Worm (Caenorhabditis elegans) whole organism, L2 larva: ENCODE results near the gene grl-15.

Experiments
- F13H6.1 ChIP-seq: sonication (generic microtip); optimal IDR thresholded peaks from 2 replicates; lab custom pipeline; 2016; ENCODE audit warnings: missing genetic modification characterization, missing compliant biosample characterization
- Y55F3AM.14 ChIP-seq: fragments of 200-800 bp; sonication (Bioruptor generic); optimal IDR thresholded peaks from 2 replicates; lab custom pipeline; 2018; ENCODE audit warnings: mild to moderate bottlenecking, missing genetic modification characterization, missing compliant biosample characterization
- ZK546.5 ChIP-seq: sonication (generic microtip); optimal IDR thresholded peaks from 2 replicates; lab custom pipeline; 2017; ENCODE audit warnings: missing biosample characterization, missing genetic modification characterization
- alr-1 ChIP-seq: fragments of 150-350 bp; optimal IDR thresholded peaks from 2 replicates; lab custom pipeline; 2014; ENCODE audit warnings: missing biosample characterization, missing genetic modification characterization
- aly-2 ChIP-seq: fragments of 150-350 bp; optimal IDR thresholded peaks from 2 replicates; lab custom pipeline; 2014; ENCODE audit warnings: missing biosample characterization, missing genetic modification characterization
- ama-1 ChIP-seq: fragments of 150-350 bp; optimal IDR thresholded peaks from 2 replicates; lab custom pipeline; 2018; ENCODE audit warnings: inconsistent platforms
- blmp-1 ChIP-seq: sonication (generic microtip); optimal IDR thresholded peaks from 2 replicates; lab custom pipeline; 2017; ENCODE audit warnings: missing genetic modification characterization, mild to moderate bottlenecking, missing compliant biosample characterization, antibody characterized with exemption, moderate library complexity; ENCODE audit not compliant: insufficient read depth
- ceh-16 ChIP-seq: fragments of 150-350 bp; optimal IDR thresholded peaks from 2 replicates; lab custom pipeline; 2014; ENCODE audit warnings: missing biosample characterization, missing genetic modification characterization
- ceh-82 ChIP-seq: fragments of 150-350 bp; optimal IDR thresholded peaks from 2 replicates; lab custom pipeline; 2014; ENCODE audit warnings: missing biosample characterization, missing genetic modification characterization
- dmd-4 ChIP-seq: sonication (generic microtip); optimal IDR thresholded peaks from 2 replicates; lab custom pipeline; 2017; ENCODE audit warnings: missing biosample characterization, missing genetic modification characterization
- egl-27 ChIP-seq: sonication (generic microtip); optimal IDR thresholded peaks from 3 replicates; lab custom pipeline; 2017; ENCODE audit warnings: missing biosample characterization, missing genetic modification reagents, missing genetic modification characterization
- elt-3 ChIP-seq: sonication (generic microtip); optimal IDR thresholded peaks from 2 replicates; lab custom pipeline; 2017; ENCODE audit warnings: missing biosample characterization, missing genetic modification characterization
- gmeb-1 ChIP-seq: fragments of 150-350 bp; optimal IDR thresholded peaks from 2 replicates; lab custom pipeline; 2014; ENCODE audit warnings: missing biosample characterization, missing genetic modification characterization
- lin-11 ChIP-seq: fragments of 150-350 bp; sonication (generic microtip); optimal IDR thresholded peaks from 2 replicates; lab custom pipeline; 2014; ENCODE audit warnings: missing biosample characterization, missing genetic modification characterization, inconsistent platforms, mixed read lengths
- lin-39 ChIP-seq: fragments of 150-350 bp; optimal IDR thresholded peaks from 2 replicates; lab custom pipeline; 2014; ENCODE audit warnings: missing biosample characterization, missing genetic modification reagents, missing genetic modification characterization
- lsy-2 ChIP-seq, 2 experiments: fragments of 150-350 bp in 1 of 2; sonication (generic microtip) in 1 of 2; optimal IDR thresholded peaks; 2 replicates each; lab custom pipeline; 2014 to 2017; ENCODE audit warnings: missing biosample characterization in 2 of 2, missing genetic modification characterization in 2 of 2
- mbf-1 ChIP-seq: sonication (generic microtip); optimal IDR thresholded peaks from 2 replicates; lab custom pipeline; 2017; ENCODE audit warnings: missing biosample characterization, missing genetic modification characterization
- nhr-10 ChIP-seq: sonication (generic microtip); optimal IDR thresholded peaks from 2 replicates; lab custom pipeline; 2017; ENCODE audit warnings: missing biosample characterization, missing genetic modification characterization
- nhr-11 ChIP-seq: fragments of 150-350 bp; optimal IDR thresholded peaks from 2 replicates; lab custom pipeline; 2014; ENCODE audit warnings: missing biosample characterization, missing genetic modification characterization
- nhr-129 ChIP-seq: fragments of 150-350 bp; optimal IDR thresholded peaks from 2 replicates; lab custom pipeline; 2014; ENCODE audit warnings: missing biosample characterization, missing genetic modification characterization
- nhr-21 ChIP-seq: fragments of 150-350 bp; optimal IDR thresholded peaks from 2 replicates; lab custom pipeline; 2014; ENCODE audit warnings: missing biosample characterization, missing genetic modification characterization
- nhr-23 ChIP-seq: fragments of 150-350 bp; optimal IDR thresholded peaks from 2 replicates; lab custom pipeline; 2014; ENCODE audit warnings: missing biosample characterization, missing genetic modification reagents, missing genetic modification characterization
- nhr-237 ChIP-seq: fragments of 150-350 bp; optimal IDR thresholded peaks from 2 replicates; lab custom pipeline; 2014; ENCODE audit warnings: missing biosample characterization, missing genetic modification characterization
- nhr-6 ChIP-seq: fragments of 150-350 bp; optimal IDR thresholded peaks from 2 replicates; lab custom pipeline; 2014; ENCODE audit warnings: missing biosample characterization, missing genetic modification characterization
- peb-1 ChIP-seq: fragments of 150-350 bp; optimal IDR thresholded peaks from 2 replicates; lab custom pipeline; 2014; ENCODE audit warnings: missing biosample characterization, missing genetic modification characterization
- sem-4 ChIP-seq: fragments of 150-350 bp; optimal IDR thresholded peaks from 2 replicates; lab custom pipeline; 2014; ENCODE audit warnings: missing biosample characterization, missing genetic modification reagents, missing genetic modification characterization
- skn-1 ChIP-seq: sonication (generic microtip); optimal IDR thresholded peaks from 2 replicates; lab custom pipeline; 2017; ENCODE audit warnings: missing biosample characterization, missing genetic modification characterization
- sma-3 ChIP-seq: sonication (generic microtip); optimal IDR thresholded peaks from 2 replicates; lab custom pipeline; 2016; ENCODE audit warnings: missing genetic modification reagents, missing genetic modification characterization, missing compliant biosample characterization
- sma-9 ChIP-seq, 2 experiments: fragments of 150-350 bp in 1 of 2; sonication (generic microtip) in 1 of 2; optimal IDR thresholded peaks; 2 replicates each; lab custom pipeline; 2014 to 2016; ENCODE audit warnings: missing genetic modification characterization in 2 of 2, mild to moderate bottlenecking in 1 of 2, missing biosample characterization in 1 of 2, missing compliant biosample characterization in 1 of 2, missing genetic modification reagents in 1 of 2, moderate library complexity in 1 of 2
- snpc-4 ChIP-seq: fragments of 150-350 bp; optimal IDR thresholded peaks from 2 replicates; lab custom pipeline; 2014; ENCODE audit warnings: missing biosample characterization, missing genetic modification characterization
- unc-55 ChIP-seq: fragments of 150-350 bp; sonication (generic microtip); optimal IDR thresholded peaks from 3 replicates; lab custom pipeline; 2014; ENCODE audit warnings: missing biosample characterization, missing genetic modification reagents, missing genetic modification characterization
- zag-1 ChIP-seq: fragments of 150-350 bp; optimal IDR thresholded peaks from 2 replicates; lab custom pipeline; 2014; ENCODE audit warnings: missing biosample characterization, missing genetic modification characterization
- ztf-11 ChIP-seq: sonication (generic microtip); optimal IDR thresholded peaks from 2 replicates; lab custom pipeline; 2017; ENCODE audit warnings: missing biosample characterization, missing genetic modification characterization
- ztf-4 ChIP-seq: fragments of 150-350 bp; optimal IDR thresholded peaks from 2 replicates; lab custom pipeline; 2014; ENCODE audit warnings: missing biosample characterization, missing genetic modification characterization

grl-15 gene

ce11 chrIII:12198135-12198534, 37.7 kb downstream of the grl-15 start:
- TF ChIP-seq ceh-16 (tag; lab: Kevin White, UChicago) (no peak), sma-3 (GFP tag; lab: Kevin White, UChicago) (no peak)

ce11 chrIII:12195991-12196390, 39.8 kb downstream of the grl-15 start:
- no peak for TF ChIP-seq zag-1 (tag; lab: Kevin White, UChicago)
- no peak for TF ChIP-seq nhr-11 (tag; lab: Kevin White, UChicago)
- no peak for TF ChIP-seq sem-4 (tag; lab: Kevin White, UChicago)
- no peak for TF ChIP-seq mbf-1 (tag; lab: Kevin White, UChicago)
- TF ChIP-seq snpc-4 (tag; lab: Kevin White, UChicago): no peak
- no peak for TF ChIP-seq blmp-1
- TF ChIP-seq egl-27: no peak
- TF ChIP-seq F13H6.1 (tag; lab: Kevin White, UChicago): no peak
- no peak for TF ChIP-seq ama-1 (lab: Kevin White, UChicago)
- TF ChIP-seq lin-39: no peak
- no peak for TF ChIP-seq lin-11 (tag; lab: Kevin White, UChicago)
- no peak for TF ChIP-seq unc-55 (GFP tag; lab: Kevin White, UChicago)
- TF ChIP-seq nhr-237 (tag; lab: Kevin White, UChicago): no peak
- TF ChIP-seq dmd-4 (tag; lab: Kevin White, UChicago): no peak
- TF ChIP-seq nhr-129 (tag; lab: Kevin White, UChicago): no peak
- TF ChIP-seq ztf-11 (tag; lab: Kevin White, UChicago): no peak
- TF ChIP-seq peb-1 (tag; lab: Kevin White, UChicago): no peak

ce11 chrIII:12194190-12194589, 41.6 kb downstream of the grl-15 start, which contains the start of gene Y75B8A.44:
Gene Y75B8A.44, plus strand, starts transcription at chrIII:12194490.
- TF ChIP-seq nhr-6 (tag; lab: Kevin White, UChicago) (no peak), ztf-4 (tag; lab: Kevin White, UChicago) (no peak), ama-1 (lab: Kevin White, UChicago) (no peak), nhr-21 (no peak), Y55F3AM.14 (GFP tag; lab: Kevin White, UChicago) (no peak), lin-39 (no peak), gmeb-1 (tag; lab: Kevin White, UChicago) (no peak), sma-9 (GFP tag; optimal IDR thresholded peaks at IDR 0.05; lab: Kevin White, UChicago) (no peak), sma-9 (tag; optimal IDR thresholded peaks at IDR 0.05; lab: Kevin White, UChicago) (no peak), nhr-23 (no peak), peb-1 (tag; lab: Kevin White, UChicago) (no peak), ceh-16 (tag; lab: Kevin White, UChicago) (no peak), skn-1 (tag; lab: Kevin White, UChicago) (no peak), blmp-1 (no peak), aly-2 (tag; lab: Kevin White, UChicago) (no peak), nhr-237 (tag; lab: Kevin White, UChicago) (no peak), ceh-82 (tag; lab: Kevin White, UChicago) (no peak), ZK546.5 (tag; lab: Kevin White, UChicago) (no peak), dmd-4 (tag; lab: Kevin White, UChicago) (no peak), sem-4 (tag; lab: Kevin White, UChicago) (no peak)
- TF ChIP-seq, all 48 proteins: peak for 0

- TF ChIP-seq lsy-2 (tag; optimal IDR thresholded peaks at IDR 0.05; lab: Kevin White, UChicago) (no peak), nhr-10 (tag; lab: Kevin White, UChicago) (no peak), Y55F3AM.14 (GFP tag; lab: Kevin White, UChicago) (no peak), sem-4 (tag; lab: Kevin White, UChicago) (no peak), snpc-4 (tag; lab: Kevin White, UChicago) (no peak), ztf-4 (tag; lab: Kevin White, UChicago) (no peak), alr-1 (tag; lab: Kevin White, UChicago) (no peak), skn-1 (tag; lab: Kevin White, UChicago) (no peak), nhr-11 (tag; lab: Kevin White, UChicago) (no peak), elt-3 (tag; lab: Kevin White, UChicago) (no peak), lin-11 (tag; lab: Kevin White, UChicago) (no peak)
- TF ChIP-seq, all 48 proteins: peak for 0
Measured at ce11 chrIII:12188236-12188635, 47.6 kb downstream of the grl-15 start.
